Fruit fly (Drosophila melanogaster): ENCODE data around the gene Elp3.
A peak's percentile ranks its signal among the peaks of the same experiment; 100 is the strongest.

The Elp3 gene

DNA sequence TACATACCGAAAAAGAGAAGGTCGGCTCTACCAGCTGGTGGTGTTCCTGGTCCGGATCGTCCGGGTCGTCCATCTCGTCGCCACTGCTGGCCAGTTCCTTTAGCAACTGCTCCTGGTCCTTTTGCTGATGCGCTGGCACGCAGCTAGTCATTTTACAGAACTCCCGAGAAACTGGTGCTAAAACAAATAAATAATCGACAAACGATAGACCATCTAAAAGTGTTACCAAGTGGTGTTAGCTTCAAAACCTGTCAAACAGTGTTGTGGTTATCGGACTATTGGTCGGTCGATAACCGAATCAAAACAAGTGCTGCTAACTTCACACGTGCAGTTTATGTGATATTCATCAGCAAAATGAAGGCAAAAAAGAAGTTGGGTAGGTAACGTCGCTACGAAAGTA, at the start of gene Elp3, which contains the start of gene morgue:
Gene Elp3 (plus strand): TSS at position 276 of the 400 bp plus-strand sequence.
Gene morgue (minus strand): TSS at position 224 of the 400 bp plus-strand sequence.
- TF ChIP-seq CG17801 (GFP tag; optimal IDR thresholded peaks at IDR 0.05; ENCODE audit: partially characterized antibody) = peak; percentile 3

DNA sequence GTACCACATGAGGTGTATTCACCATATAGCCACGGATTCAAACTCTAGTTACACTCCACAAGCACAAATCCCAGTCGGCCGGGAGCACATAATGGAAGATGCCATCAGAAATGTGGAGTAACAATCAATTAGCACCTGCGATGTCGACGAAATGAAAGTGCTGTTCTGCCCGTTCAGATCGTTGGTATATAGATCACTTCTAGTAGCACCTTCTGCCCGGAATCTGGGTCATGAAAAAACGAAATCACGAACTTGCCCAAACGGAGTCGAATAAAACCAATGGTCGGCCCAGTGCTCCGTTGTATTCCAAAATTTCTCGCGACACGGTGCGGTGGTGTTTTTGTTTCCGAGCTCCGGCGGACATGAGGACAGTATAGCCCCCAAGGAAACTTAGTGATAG, 43.9 kb upstream of the Elp3 start, which contains the start of gene CG33003:
Gene CG33003 (plus strand): TSS at position 301 of the 400 bp plus-strand sequence.
- TF ChIP-seq CG17801 (GFP tag; optimal IDR thresholded peaks at IDR 0.05; ENCODE audit: partially characterized antibody) = no peak

DNA sequence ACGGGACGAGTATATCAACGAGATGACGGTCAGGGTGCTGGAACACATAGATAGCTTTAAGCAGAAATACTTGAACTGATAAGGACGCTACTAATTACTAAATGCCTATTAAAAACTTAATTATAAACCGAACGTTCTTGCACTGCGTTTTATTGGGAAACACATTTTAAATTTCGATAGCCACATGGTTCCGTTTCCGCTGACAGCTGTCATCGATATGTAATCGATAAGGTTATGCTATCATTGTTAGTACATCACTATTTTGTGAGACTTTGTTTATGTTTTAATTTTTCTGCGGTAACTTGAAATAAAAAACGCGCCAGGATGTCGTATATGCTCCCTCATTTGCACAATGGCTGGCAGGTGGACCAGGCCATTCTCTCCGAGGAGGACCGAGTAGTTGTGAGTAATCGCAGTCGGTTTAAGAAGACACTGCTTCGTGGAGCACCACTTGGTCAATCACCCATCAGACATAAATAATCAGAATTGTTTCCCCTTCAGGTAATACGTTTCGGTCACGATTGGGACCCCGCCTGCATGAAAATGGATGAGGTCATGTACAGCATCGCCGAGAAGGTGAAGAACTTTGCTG, 41.4 kb upstream of the Elp3 start, which contains the start of gene Dim1:
Gene Dim1 (plus strand): TSS at position 239 of the 592 bp plus-strand sequence.
- TF ChIP-seq CG17801 (GFP tag; optimal IDR thresholded peaks at IDR 0.05; ENCODE audit: partially characterized antibody) = peak; percentile 68

DNA sequence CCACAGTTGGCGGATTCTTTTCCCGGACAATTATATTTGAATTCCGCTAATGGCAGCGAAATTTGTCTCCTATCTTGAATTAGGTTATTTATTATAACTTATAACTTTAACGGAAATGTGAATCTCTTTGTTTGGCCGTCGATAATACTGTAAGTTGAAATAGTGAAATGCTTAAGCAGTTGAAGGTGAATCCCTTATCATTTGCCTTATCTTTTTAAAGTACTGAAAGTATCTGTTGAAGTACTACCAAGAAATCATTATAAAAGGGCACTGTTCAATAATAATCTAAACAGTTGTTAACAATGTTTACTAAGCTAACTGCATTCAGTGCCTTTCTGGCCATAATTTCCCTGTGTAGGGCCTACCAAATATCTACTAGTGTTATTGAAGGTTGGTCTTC, 33.7 kb upstream of the Elp3 start, which contains the start of gene CG43055:
Gene CG43055 (plus strand): TSS at position 301 of the 400 bp plus-strand sequence.
- no peak for TF ChIP-seq CG17801 (GFP tag; optimal IDR thresholded peaks at IDR 0.05; ENCODE audit: partially characterized antibody)

DNA sequence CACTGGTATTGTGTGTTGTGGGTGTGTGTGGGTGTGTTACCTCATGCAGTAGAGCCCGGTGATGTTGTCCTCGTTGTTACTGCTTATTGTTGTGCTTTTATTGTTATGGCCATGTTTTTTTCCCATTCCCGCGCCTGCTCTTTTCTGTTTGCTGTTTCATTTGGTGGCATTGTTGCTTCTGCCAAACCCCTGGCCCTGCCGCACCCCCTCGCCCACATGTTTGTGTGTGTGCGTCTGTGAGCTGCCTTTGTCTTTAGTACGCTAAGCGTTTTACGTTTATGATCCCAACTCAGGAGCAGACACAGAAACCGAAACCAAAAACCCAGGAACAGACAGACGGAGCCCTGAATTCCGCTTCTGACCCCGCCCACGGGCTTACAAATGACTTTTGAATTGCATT, 30.5 kb upstream of the Elp3 start:
- TF ChIP-seq CG17801 (GFP tag; optimal IDR thresholded peaks at IDR 0.05; ENCODE audit: partially characterized antibody) = no peak

DNA sequence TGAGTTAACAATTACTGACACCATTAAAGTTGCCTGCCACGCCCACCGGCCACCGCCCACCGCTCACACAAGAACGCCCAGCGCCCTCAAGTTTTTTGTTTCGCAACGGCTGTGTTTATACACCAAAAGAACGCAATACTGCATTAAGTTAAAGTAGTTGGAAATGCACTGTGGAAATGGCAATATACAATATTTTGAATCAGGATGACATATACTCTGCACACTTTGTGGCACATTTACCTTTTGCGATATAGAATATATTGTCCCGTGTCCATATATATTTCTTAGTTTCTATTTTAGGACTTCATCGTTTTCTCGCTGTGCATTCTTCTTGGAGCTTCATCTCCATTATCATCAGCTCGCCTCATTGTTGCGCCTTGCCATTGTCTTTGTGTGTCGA, 28.4 kb upstream of the Elp3 start:
- TF ChIP-seq CG17801 (GFP tag; optimal IDR thresholded peaks at IDR 0.05; ENCODE audit: partially characterized antibody) = no peak

DNA sequence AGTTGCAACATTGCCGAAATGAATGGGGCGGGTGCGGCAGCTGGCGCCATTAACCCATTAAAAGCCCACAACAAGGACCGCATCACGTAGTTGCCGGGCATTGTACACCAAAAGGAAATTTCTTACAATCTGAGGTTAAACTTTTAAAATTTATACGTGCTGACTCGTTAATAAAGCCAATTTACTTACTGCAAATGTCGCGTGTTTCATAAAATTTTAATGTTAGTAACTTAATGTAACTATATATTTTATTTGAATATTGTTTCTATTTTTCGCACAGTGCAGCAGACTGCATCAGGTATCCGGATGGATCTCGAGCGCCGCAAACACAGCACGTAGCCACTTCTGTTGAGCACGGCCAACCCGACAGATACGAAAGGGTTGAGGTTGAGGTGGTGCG, 27.6 kb upstream of the Elp3 start:
- no peak for TF ChIP-seq CG17801 (GFP tag; optimal IDR thresholded peaks at IDR 0.05; ENCODE audit: partially characterized antibody)

DNA sequence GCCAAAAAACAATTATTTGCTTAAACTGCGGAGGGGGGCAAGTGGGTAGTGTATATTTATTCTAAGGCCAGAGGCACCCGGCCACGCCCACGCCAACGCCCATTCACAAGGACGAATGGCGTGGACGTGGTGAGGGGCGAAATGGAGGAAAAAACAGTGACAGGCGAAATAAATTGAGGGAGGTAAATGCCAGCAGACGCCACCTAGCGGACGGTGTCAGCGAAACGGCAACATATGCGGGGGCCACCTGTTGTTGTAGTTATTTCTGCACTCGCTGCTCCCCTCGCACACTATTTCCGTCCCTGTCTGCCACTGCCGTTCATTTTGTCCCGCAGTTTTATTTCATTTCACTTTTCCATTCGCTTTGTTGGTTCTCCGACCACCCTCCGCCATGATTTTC, 26.6 kb upstream of the Elp3 start:
- TF ChIP-seq CG17801 (GFP tag; optimal IDR thresholded peaks at IDR 0.05; ENCODE audit: partially characterized antibody) = no peak

DNA sequence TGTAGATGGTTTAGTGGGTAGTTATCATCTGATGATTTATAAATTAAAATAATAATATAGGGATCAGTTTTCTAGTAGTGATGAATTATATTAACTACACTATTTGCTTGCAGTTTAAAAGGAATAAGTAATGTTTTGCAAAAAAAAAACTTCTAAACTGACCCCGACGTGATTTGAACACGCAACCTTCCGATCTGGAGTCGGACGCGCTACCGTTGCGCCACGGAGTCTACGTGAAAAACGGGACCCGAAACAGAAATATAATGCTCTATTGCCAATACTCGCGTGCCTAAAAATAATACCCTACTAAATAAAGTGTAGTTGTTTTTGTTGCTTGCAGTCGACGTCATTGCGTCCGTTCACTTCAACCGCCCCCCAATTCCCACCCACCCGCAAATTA, 25.7 kb upstream of the Elp3 start:
- no peak for TF ChIP-seq CG17801 (GFP tag; optimal IDR thresholded peaks at IDR 0.05; ENCODE audit: partially characterized antibody)

DNA sequence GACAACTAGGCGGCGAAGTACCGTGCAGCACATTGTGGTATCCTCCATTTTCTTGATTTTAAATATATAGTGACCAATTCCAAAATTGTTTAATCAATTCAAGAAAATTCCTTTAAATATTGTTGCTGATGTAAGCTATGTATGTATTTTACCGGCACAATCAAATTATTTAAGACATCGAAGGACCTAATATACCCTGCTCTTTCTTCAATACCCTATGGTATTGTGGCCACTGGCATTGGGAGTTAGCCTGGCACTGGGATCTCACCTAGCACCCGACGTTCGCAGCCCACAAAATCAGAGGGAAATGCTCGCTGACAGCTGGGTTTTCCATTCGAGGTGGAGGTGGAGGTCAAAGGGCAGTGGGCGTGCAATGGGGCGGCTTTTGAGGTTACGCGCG, 22.4 kb upstream of the Elp3 start:
- no peak for TF ChIP-seq CG17801 (GFP tag; optimal IDR thresholded peaks at IDR 0.05; ENCODE audit: partially characterized antibody)

DNA sequence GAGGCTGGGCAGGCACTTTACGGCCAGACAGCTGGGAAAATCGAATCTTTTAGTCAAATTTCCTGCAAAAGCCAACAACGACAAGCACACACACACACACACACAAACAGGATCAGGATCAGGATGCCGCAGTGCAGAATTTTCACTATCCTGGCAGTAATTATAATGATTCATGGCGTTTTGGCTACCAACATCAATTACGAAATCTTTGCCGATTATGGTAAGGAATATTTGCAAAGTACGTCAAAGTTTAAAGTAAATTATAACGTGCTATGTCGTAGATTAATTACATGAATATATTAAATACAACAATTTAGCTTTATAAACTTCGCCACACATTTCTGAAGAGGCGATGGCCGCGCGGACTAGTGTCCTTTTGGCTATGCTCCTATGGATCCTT, 10.9 kb upstream of the Elp3 start, which contains the start of the genes CG34177 and CG34178:
Gene CG34177 (plus strand): TSS at position 301 of the 400 bp plus-strand sequence.
Gene CG34178 (plus strand): TSS at position 301 of the 400 bp plus-strand sequence.
- TF ChIP-seq CG17801 (GFP tag; optimal IDR thresholded peaks at IDR 0.05; ENCODE audit: partially characterized antibody) = no peak

DNA sequence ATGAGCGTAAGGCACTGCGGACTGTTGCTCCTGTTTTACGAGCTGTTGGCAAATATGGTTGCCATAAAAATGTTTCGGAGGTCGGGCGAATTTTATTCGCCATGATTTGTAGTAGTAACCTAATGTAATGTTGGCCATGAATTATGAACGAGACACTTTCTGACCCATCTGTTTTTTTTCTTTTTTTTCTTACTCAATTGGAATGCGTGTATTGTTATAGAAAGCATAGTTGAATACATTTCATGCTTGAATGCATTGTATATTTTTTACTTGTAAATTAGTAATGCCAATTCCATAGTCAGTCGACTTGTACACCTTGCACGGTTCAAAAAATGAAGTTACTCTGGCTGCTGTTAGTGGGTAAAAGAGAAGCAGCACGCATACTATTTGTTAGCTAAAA, 7.0 kb upstream of the Elp3 start, which contains the start of gene CG43056:
Gene CG43056 (plus strand): TSS at position 301 of the 400 bp plus-strand sequence.
- TF ChIP-seq CG17801 (GFP tag; optimal IDR thresholded peaks at IDR 0.05; ENCODE audit: partially characterized antibody) = no peak

DNA sequence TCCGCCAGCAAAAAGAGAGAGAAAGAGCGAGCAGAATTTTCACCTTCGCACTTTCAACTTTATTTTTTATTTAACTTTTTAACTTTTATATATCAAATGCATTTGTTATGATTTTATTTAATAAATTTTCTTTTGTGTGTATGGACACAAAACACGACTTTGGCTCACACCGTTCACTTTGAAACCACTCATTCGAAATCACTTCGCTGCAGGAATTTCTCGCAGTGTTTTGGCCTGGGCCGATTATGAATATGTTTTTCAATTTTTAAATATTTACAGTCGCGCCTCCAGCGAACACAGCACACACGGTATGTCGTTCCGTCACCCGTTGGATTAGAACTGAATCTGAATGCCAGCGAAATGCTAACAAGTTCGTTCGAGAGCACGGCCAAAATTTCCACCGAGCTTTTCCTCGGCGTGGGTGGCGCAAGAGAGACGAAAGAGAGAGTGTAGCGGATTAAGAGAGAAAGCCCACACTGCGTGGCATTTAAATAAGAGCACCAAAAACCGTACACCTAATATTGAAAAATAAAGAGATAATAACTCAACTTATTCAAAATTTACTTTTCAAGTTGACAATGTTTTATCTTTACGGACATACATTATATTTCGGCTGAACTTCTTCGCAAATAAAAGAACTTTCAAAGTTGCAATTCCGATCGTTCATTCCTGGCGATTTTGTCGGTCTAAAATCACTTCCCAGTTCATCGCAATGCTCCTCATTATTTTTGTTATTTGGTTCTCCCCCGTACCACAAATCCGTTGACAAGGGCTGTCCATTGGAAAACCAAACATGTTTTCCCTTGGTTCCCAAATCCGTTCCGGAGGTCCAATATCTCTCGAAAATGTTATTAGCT, 3.4 kb upstream of the Elp3 start, which contains the start of gene CG15431:
Gene CG15431 (minus strand): TSS at position 402 of the 857 bp plus-strand sequence.
- no peak for TF ChIP-seq CG17801 (GFP tag; optimal IDR thresholded peaks at IDR 0.05; ENCODE audit: partially characterized antibody)

DNA sequence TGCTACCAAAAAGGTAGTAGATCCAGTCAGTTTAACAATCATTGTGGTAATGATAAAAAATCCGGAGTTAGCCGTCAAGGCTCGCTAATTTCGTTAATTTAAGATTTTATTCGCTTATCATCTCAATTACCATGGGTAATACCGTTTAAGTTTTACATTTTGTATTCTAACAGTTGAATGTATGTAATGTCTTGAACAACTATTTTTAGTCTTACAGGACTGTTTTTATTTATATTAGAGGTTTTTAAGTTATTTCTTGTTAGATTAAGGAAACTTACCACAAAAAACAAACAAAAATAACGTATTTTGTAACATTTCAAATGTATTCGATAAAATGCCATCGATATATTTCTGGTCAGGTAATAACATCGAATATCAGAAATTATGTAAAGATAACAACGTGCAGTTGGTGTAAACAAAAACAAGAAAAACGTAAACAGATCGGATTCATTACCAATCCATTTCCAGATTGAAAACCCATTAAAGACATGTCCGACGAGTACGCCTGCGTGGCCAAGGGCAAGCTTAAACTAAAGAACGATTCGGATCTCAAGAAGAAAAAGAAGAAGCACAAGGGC, 2.4 kb upstream of the Elp3 start, which contains the start of the genes Sfp24F and CG15432:
Gene Sfp24F (minus strand): TSS at position 51 of the 578 bp plus-strand sequence.
Gene CG15432 (plus strand): TSS at position 311 of the 578 bp plus-strand sequence.
- TF ChIP-seq CG17801 (GFP tag; optimal IDR thresholded peaks at IDR 0.05; ENCODE audit: partially characterized antibody) = peak; percentile 14

DNA sequence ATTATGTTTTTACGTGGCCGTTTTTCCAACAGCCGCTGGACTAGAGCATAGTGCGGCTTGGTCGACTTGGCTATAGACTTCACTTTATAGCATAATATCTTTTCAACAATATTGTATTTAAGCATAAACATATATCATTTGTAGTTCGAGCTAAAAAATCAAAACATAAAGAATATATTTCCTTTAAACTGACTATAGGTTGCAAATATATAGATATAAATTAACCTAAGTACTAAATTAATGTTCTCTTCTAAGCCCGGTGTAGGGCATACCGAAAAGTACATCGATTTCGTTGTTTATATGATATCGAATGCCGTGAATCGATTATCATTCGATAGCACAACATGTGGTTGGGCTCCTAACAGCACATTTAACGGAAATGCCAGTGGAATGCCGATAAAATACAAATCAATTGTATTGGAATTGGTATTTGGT, 4.1 kb downstream of the Elp3 start, which contains the start of gene MFS18:
Gene MFS18 (minus strand): TSS at position 54 of the 435 bp plus-strand sequence.
- TF ChIP-seq CG17801 (GFP tag; optimal IDR thresholded peaks at IDR 0.05; ENCODE audit: partially characterized antibody) = peak; percentile 89

Measured in ovary, adult (tissue).